Worm (Caenorhabditis elegans): ENCODE results near the gene nhr-102.
"Not testable (repeated sequence)": the region's sequence is repeated elsewhere in the genome, so short reads cannot be mapped to it uniquely, and the experiment has no call there.

The nhr-102 gene

DNA sequence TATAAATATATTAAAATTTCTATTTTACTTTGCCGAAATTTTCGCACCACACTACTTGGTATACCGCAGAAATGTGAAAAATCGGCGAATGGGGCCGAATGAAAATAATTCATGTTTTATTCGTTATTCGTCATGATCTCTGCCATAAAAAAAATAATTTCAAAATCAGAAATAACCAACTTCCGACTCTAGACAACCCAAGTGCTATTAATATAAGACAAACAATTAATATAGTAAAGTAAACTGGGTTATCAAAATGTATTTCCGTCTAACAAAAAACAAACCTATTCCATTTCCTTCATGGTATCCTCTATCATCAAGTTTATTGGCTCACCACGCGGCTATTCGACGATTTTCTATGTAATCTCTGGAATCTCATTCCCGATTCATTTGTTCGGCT is 10.4 kb downstream of the nhr-102 start, which contains the start of gene srh-293:
srh-293 (plus strand) TSS at position 301 of the 400 bp plus-strand sequence.
- no peak for TF ChIP-seq sox-4 (tag; optimal IDR thresholded peaks at IDR 0.05)
- TF ChIP-seq ref-2 (tag; optimal IDR thresholded peaks at IDR 0.05): no peak
- no peak for TF ChIP-seq fkh-6 (tag; optimal IDR thresholded peaks at IDR 0.05)
- no peak for TF ChIP-seq unc-55 (GFP tag; optimal IDR thresholded peaks at IDR 0.05)

DNA sequence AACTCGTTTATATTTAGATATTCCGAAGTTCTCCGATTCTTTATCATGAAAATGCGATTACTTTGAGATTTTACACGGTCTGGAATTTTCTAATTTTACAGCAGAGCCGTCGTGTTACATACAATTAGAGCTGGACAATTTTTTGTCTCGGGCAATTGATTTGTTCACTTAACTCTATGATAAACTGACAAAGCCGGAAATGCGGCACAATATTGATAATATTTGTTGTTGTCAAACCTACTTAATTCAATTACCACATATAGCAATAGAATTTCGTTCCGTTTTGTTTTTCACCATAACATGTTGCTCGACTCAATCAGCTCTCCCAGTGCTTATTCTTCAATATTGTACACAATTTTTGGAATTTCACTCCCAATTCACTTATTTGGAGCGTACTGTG is 13.2 kb downstream of the nhr-102 start, which contains the start of gene srh-299:
srh-299 (plus strand) TSS at position 301 of the 400 bp plus-strand sequence.
- TF ChIP-seq ceh-31 (tag; optimal IDR thresholded peaks at IDR 0.05) (no peak), unc-3 (GFP tag; conservative IDR thresholded peaks at IDR 0.05) (no peak), unc-3 (tag; optimal IDR thresholded peaks at IDR 0.05) (no peak), ceh-48 (tag; optimal IDR thresholded peaks at IDR 0.05) (no peak), unc-55 (GFP tag; optimal IDR thresholded peaks at IDR 0.05) (no peak), che-1 (tag; optimal IDR thresholded peaks at IDR 0.05) (no peak), C38D4.7 (GFP tag; optimal IDR thresholded peaks at IDR 0.05) (no peak), fkh-10 (GFP tag; optimal IDR thresholded peaks at IDR 0.05) (no peak), tbx-7 (tag; optimal IDR thresholded peaks at IDR 0.05) (no peak), nhr-11 (tag; optimal IDR thresholded peaks at IDR 0.05) (no peak), lin-11 (tag; optimal IDR thresholded peaks at IDR 0.05) (no peak)

DNA sequence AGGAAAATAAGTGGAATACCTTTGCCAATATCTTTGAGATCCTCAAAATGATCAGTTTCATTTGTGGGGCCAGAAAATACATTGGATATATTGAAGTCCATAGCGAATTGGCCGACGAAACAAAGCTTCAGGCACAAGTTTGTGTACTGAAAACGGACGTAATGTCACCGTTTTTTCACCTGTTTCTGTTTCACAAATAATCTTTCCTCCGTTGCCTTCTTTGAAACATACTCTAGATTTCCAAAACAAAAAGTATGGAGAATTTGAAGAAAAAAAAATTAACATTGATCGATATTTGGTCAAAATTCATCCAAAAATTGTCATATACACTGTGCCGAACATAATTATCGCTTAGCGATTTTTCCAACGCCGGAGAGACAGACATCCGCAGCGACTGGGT is 13.6 kb downstream of the nhr-102 start, which contains the start of gene srz-12:
srz-12 (minus strand) TSS at position 101 of the 400 bp plus-strand sequence.
- TF ChIP-seq ceh-31 (tag; optimal IDR thresholded peaks at IDR 0.05) (no peak), lim-6 (tag; optimal IDR thresholded peaks at IDR 0.05) (no peak), ets-4 (tag; optimal IDR thresholded peaks at IDR 0.05) (no peak), C38D4.7 (GFP tag; optimal IDR thresholded peaks at IDR 0.05) (no peak)

DNA sequence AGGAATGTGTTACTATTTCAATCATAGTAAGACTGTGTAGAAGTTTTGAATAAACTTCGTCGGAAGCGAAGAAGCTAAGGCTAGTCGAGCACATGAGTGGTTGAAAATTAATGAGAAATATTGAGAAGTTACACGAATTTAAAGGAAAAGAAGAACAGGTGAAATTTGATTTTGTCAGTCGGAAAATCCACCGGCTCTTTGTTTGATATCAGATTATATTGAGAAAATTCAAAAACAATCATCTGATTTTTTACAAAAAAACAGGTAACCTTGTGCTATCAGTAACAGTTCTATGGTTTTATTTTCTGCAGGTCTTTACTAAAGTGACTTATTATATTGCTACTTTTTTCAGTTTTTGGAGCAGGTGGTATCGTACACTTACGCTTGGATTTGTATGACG is 17.9 kb downstream of the nhr-102 start, which contains the start of gene srh-148:
srh-148 (minus strand) TSS at position 101 of the 400 bp plus-strand sequence.
- no peak for TF ChIP-seq pqm-1 (tag; optimal IDR thresholded peaks at IDR 0.05)
- TF ChIP-seq C08G9.2 (tag; optimal IDR thresholded peaks at IDR 0.05): no peak
- no peak for TF ChIP-seq pha-2 (tag; optimal IDR thresholded peaks at IDR 0.05)
- no peak for TF ChIP-seq sdc-2 (tag; optimal IDR thresholded peaks at IDR 0.05)
- TF ChIP-seq fkh-10 (GFP tag; optimal IDR thresholded peaks at IDR 0.05): no peak
- no peak for TF ChIP-seq hlh-6 (tag; optimal IDR thresholded peaks at IDR 0.05)
- TF ChIP-seq dmd-4 (tag; optimal IDR thresholded peaks at IDR 0.05; ENCODE audit: borderline replicate concordance): no peak
- TF ChIP-seq dve-1 (tag; optimal IDR thresholded peaks at IDR 0.05): no peak
- TF ChIP-seq unc-42 (tag; optimal IDR thresholded peaks at IDR 0.05): no peak
- TF ChIP-seq F13H6.1 (tag; optimal IDR thresholded peaks at IDR 0.05): no peak
- no peak for TF ChIP-seq pha-4 (tag; optimal IDR thresholded peaks at IDR 0.05)
- no peak for TF ChIP-seq ceh-31 (tag; optimal IDR thresholded peaks at IDR 0.05)
- no peak for TF ChIP-seq madf-2 (tag; optimal IDR thresholded peaks at IDR 0.05)
- no peak for TF ChIP-seq unc-3 (GFP tag; conservative IDR thresholded peaks at IDR 0.05)
- TF ChIP-seq unc-3 (tag; optimal IDR thresholded peaks at IDR 0.05): no peak
- TF ChIP-seq pax-1 (tag; optimal IDR thresholded peaks at IDR 0.05): no peak
- no peak for TF ChIP-seq zip-5 (tag; optimal IDR thresholded peaks at IDR 0.05)
- TF ChIP-seq ref-2 (tag; optimal IDR thresholded peaks at IDR 0.05): no peak
- TF ChIP-seq mec-3 (tag; optimal IDR thresholded peaks at IDR 0.05; ENCODE audit: borderline replicate concordance): no peak

DNA sequence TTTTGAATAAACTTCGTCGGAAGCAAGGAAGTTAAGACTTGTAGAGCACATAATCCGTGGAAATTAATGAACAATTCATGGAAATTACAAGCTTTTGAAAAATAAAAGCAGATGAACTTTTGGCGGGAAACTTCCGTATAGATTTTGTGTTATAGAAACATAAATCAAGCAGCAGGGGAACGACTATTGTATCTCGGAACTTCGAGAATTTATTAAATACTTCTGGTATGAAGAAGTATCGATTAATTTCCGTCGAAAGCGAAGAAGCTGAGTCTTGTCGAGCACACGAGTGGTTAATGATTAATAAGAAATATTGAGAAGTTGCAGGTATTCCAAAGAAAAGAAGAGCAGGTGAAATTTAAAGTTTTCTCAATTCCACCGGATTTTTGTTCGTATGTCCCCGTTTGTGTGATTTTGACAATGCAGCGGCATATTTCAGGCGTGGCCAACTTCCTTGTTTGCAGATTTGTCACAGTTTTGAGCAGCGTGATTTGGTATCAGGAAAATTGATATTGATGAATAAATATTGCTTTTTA is 25.9 kb downstream of the nhr-102 start, which contains the start of gene srh-147:
srh-147 (minus strand) TSS at position 51 of the 536 bp plus-strand sequence.
- TF ChIP-seq pha-4, fax-1, ets-4 (tag; optimal IDR thresholded peaks at IDR 0.05): not testable (repeated sequence)

DNA sequence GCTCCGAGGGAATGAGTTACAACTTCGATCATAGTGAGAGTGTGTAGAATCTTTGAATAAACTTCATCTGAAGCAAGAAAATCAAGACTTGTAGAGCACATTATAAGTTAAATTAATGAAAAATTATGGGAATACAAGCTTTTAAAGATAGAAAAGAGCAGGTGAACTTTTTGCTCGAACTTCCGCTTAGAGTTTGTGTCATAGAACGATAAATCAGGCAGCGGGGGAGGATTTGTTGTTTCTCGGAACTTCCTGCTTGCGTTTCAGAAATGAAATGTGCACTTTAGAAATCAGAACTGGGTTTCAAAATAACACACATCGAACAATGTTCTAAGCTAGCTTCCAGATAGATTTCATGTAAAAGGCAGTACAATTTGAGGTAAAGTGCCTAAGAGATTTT is 35.1 kb downstream of the nhr-102 start, which contains the start of gene srh-149:
srh-149 (minus strand) TSS at position 101 of the 400 bp plus-strand sequence.
- TF ChIP-seq pax-1 (tag; optimal IDR thresholded peaks at IDR 0.05): no peak
- no peak for TF ChIP-seq madf-2 (tag; optimal IDR thresholded peaks at IDR 0.05)

All from whole organism, late embryonic.